Fruit fly (Drosophila melanogaster): ENCODE results near the gene bcd.

bcd gene

dm6 chr3R:6760755-6761647 lies 1.7 kb upstream of the bcd start:
- TF ChIP-seq dysf (GFP tag; IDR thresholded peaks at IDR 0.05), result 0 out of 3 replicates have a peak, but pooled peaks have one; percentile 35
- TF ChIP-seq Fer2 (tag; optimal IDR thresholded peaks at IDR 0.05), result no peak
- TF ChIP-seq CG15514 (GFP tag; optimal IDR thresholded peaks at IDR 0.05), result no peak
- peak; percentile 29 for TF ChIP-seq Abd-B (GFP tag; optimal IDR thresholded peaks at IDR 0.05)
- TF ChIP-seq croc (GFP tag; conservative IDR thresholded peaks at IDR 0.05), result 0 out of 3 replicates have a peak, but pooled peaks have one; percentile 16
- TF ChIP-seq Med (GFP tag), result peak; percentile 56
- TF ChIP-seq lola (GFP tag; optimal IDR thresholded peaks at IDR 0.05), result peak in 1 of 3 experiments; percentile 68
- peak in 1 of 2 experiments; percentile 13 for TF ChIP-seq Pdp1 (GFP tag; optimal IDR thresholded peaks at IDR 0.05)
- peak; percentile 55 for TF ChIP-seq CG13424 (tag; optimal IDR thresholded peaks at IDR 0.05)
- peak; percentile 59 for TF ChIP-seq CG7839 (tag; optimal IDR thresholded peaks at IDR 0.05)
- TF ChIP-seq CG3407 (GFP tag; optimal IDR thresholded peaks at IDR 0.05), result peak; percentile 15
- TF ChIP-seq unc-4 (GFP tag; IDR thresholded peaks at IDR 0.05; ENCODE audit: partially characterized antibody), result no peak
- peak; percentile 13 for TF ChIP-seq Mes4 (GFP tag; optimal IDR thresholded peaks at IDR 0.05)
- no peak for TF ChIP-seq D19B (GFP tag; optimal IDR thresholded peaks at IDR 0.05)
- peak; percentile 28 for TF ChIP-seq CG16815 (GFP tag; optimal IDR thresholded peaks at IDR 0.05)
- TF ChIP-seq Sin3A (optimal IDR thresholded peaks at IDR 0.05), result no peak
- no peak for TF ChIP-seq dm (GFP tag; optimal IDR thresholded peaks at IDR 0.05)
- no peak for TF ChIP-seq Trl (optimal IDR thresholded peaks at IDR 0.05)
- peak; percentile 16 for TF ChIP-seq Trl (GFP tag; optimal IDR thresholded peaks at IDR 0.05)
- TF ChIP-seq CG17359 (tag; optimal IDR thresholded peaks at IDR 0.05), result peak; percentile 28
- TF ChIP-seq CG1832 (GFP tag; optimal IDR thresholded peaks at IDR 0.05), result peak; percentile 79
- TF ChIP-seq Chrac-16 (GFP tag; optimal IDR thresholded peaks at IDR 0.05), result peak; percentile 2
- no peak for TF ChIP-seq Atf6 (GFP tag; IDR thresholded peaks at IDR 0.05)
- TF ChIP-seq CG12219 (GFP tag; optimal IDR thresholded peaks at IDR 0.05), result peak; percentile 18
- 0 out of 2 replicates have a peak, but pooled peaks have one; percentile 14 for TF ChIP-seq CG32772 (GFP tag; IDR thresholded peaks at IDR 0.05)
- TF ChIP-seq CG16779 (GFP tag; IDR thresholded peaks at IDR 0.05), result no peak
- TF ChIP-seq CG15269 (tag; optimal IDR thresholded peaks at IDR 0.05), result peak; percentile 39
- TF ChIP-seq dmrt99B (tag; optimal IDR thresholded peaks at IDR 0.05), result peak; percentile 56
- TF ChIP-seq NfI (GFP tag; optimal IDR thresholded peaks at IDR 0.05), result no peak
- TF ChIP-seq sens-2 (GFP tag; IDR thresholded peaks at IDR 0.05), result no peak
- TF ChIP-seq Meics (GFP tag; optimal IDR thresholded peaks at IDR 0.05), result peak; percentile 33
- peak; percentile 43 for TF ChIP-seq PHDP (tag; optimal IDR thresholded peaks at IDR 0.05)
- no peak for TF ChIP-seq CG2120 (GFP tag; optimal IDR thresholded peaks at IDR 0.05)
- peak; percentile 24 for TF ChIP-seq CG18619 (GFP tag; optimal IDR thresholded peaks at IDR 0.05)
- TF ChIP-seq tin (GFP tag; optimal IDR thresholded peaks at IDR 0.05), result peak; percentile 34
- TF ChIP-seq Hsf (GFP tag; optimal IDR thresholded peaks at IDR 0.05), result peak; percentile 14
- peak; percentile 29; the same call in 1 of the 3 replicates for TF ChIP-seq ken (GFP tag; IDR thresholded peaks at IDR 0.05)
- TF ChIP-seq row (GFP tag; IDR thresholded peaks at IDR 0.05), result peak; percentile 61
- TF ChIP-seq CG17328 (GFP tag; IDR thresholded peaks at IDR 0.05), result no peak
- peak; percentile 13 for TF ChIP-seq trem (tag; optimal IDR thresholded peaks at IDR 0.05)
- no peak for TF ChIP-seq NK7.1 (GFP tag; optimal IDR thresholded peaks at IDR 0.05)
- TF ChIP-seq CG7556 (GFP tag; optimal IDR thresholded peaks at IDR 0.05), result peak; percentile 74
- peak; percentile 51 for TF ChIP-seq CG8924 (tag; optimal IDR thresholded peaks at IDR 0.05)
- TF ChIP-seq CG9727 (GFP tag; optimal IDR thresholded peaks at IDR 0.05), result peak; percentile 59
- no peak for TF ChIP-seq Sry-δ (GFP tag; optimal IDR thresholded peaks at IDR 0.05)
- TF ChIP-seq CG30020 (tag; optimal IDR thresholded peaks at IDR 0.05), result peak; percentile 2
- peak; percentile 70 for TF ChIP-seq gem (tag; optimal IDR thresholded peaks at IDR 0.05)
- TF ChIP-seq Ptx1 (GFP tag; IDR thresholded peaks at IDR 0.05), result no peak

All from whole organism, embryonic.